Fruit fly (Drosophila melanogaster) whole organism, embryonic: ENCODE measurements around the gene CG31988.
A peak's percentile ranks its signal among the peaks of the same experiment; 100 is the strongest.

Source experiments
- Ada2b ChIP-seq: fragments of 200-800 bp; sonication (Bioruptor generic); IDR thresholded peaks from 2 replicates; pipeline ENCODE4 v1.3.6; 2022; ENCODE audit warnings: missing biosample characterization, missing genetic modification characterization
- B-H2 ChIP-seq: fragments of 200-800 bp; sonication (Bioruptor generic); optimal IDR thresholded peaks from 2 replicates; lab custom pipeline; 2018; ENCODE audit warnings: missing biosample characterization, mild to moderate bottlenecking, missing genetic modification characterization
- Blimp-1 ChIP-seq: fragments of 200-800 bp; sonication (Bioruptor generic); optimal IDR thresholded peaks from 3 replicates; lab custom pipeline; 2018; ENCODE audit warnings: missing biosample characterization, missing genetic modification characterization, mild to moderate bottlenecking, moderate library complexity, missing genetic modification reagents
- CG1024 ChIP-seq: fragments of 200-800 bp; sonication (Bioruptor generic); IDR thresholded peaks from 2 replicates; pipeline ENCODE4 v1.3.6; 2022; ENCODE audit warnings: missing biosample characterization, missing genetic modification characterization
- CG11398 ChIP-seq: fragments of 200-800 bp; sonication (Bioruptor generic); optimal IDR thresholded peaks from 2 replicates; lab custom pipeline; 2016; ENCODE audit warnings: missing biosample characterization, missing genetic modification characterization
- CG12942 ChIP-seq: fragments of 200-800 bp; sonication (Bioruptor generic); optimal IDR thresholded peaks from 3 replicates; lab custom pipeline; 2016; ENCODE audit warnings: missing biosample characterization, missing genetic modification characterization
- CG14965 ChIP-seq: fragments of 200-800 bp; sonication (Bioruptor generic); optimal IDR thresholded peaks from 2 replicates; lab custom pipeline; 2016; ENCODE audit warnings: missing biosample characterization, missing genetic modification characterization, borderline replicate concordance
- CG1832 ChIP-seq: fragments of 200-800 bp; sonication (Bioruptor generic); optimal IDR thresholded peaks from 2 replicates; lab custom pipeline; 2017; ENCODE audit warnings: missing biosample characterization, mild to moderate bottlenecking, missing genetic modification characterization, inconsistent platforms
- CG18476 ChIP-seq: fragments of 200-800 bp; sonication (Bioruptor generic); optimal IDR thresholded peaks from 2 replicates; lab custom pipeline; 2016; ENCODE audit warnings: missing biosample characterization, mild to moderate bottlenecking, missing genetic modification characterization
- CG18764 ChIP-seq: fragments of 200-800 bp; sonication (Bioruptor generic); optimal IDR thresholded peaks from 3 replicates; lab custom pipeline; 2016; ENCODE audit warnings: missing biosample characterization, missing genetic modification characterization
- CG2889 ChIP-seq: fragments of 200-800 bp; sonication (Bioruptor generic); IDR thresholded peaks from 3 replicates; pipeline ENCODE4 v1.3.6; 2022; ENCODE audit warnings: missing biosample characterization, missing genetic modification characterization
- CG3163 ChIP-seq: fragments of 200-800 bp; sonication (Bioruptor generic); optimal IDR thresholded peaks from 3 replicates; lab custom pipeline; 2016; ENCODE audit warnings: missing biosample characterization, missing genetic modification characterization
- CG3847 ChIP-seq: fragments of 200-800 bp; sonication (Bioruptor generic); IDR thresholded peaks from 2 replicates; pipeline ENCODE4 v1.3.6; 2022; ENCODE audit warnings: missing biosample characterization, missing genetic modification characterization
- CG42726 ChIP-seq: fragments of 200-800 bp; sonication (Bioruptor generic); IDR thresholded peaks from 2 replicates; pipeline ENCODE4 v1.3.6; 2022; ENCODE audit warnings: missing biosample characterization, missing genetic modification characterization; ENCODE audit not compliant: partially characterized antibody
- CG4617 ChIP-seq: fragments of 200-800 bp; sonication (Bioruptor generic); optimal IDR thresholded peaks from 3 replicates; lab custom pipeline; 2016; ENCODE audit warnings: missing biosample characterization, missing genetic modification characterization, borderline replicate concordance
- CG5245 ChIP-seq: fragments of 200-800 bp; sonication (Bioruptor generic); optimal IDR thresholded peaks from 3 replicates; lab custom pipeline; 2016; ENCODE audit warnings: missing biosample characterization, missing genetic modification characterization
- CG5953 ChIP-seq: fragments of 200-800 bp; sonication (Bioruptor generic); IDR thresholded peaks from 2 replicates; pipeline ENCODE4 v1.3.6; 2022; ENCODE audit warnings: missing biosample characterization, missing genetic modification characterization
- CG6654 ChIP-seq: fragments of 200-800 bp; sonication (Bioruptor generic); optimal IDR thresholded peaks from 2 replicates; lab custom pipeline; 2017; ENCODE audit warnings: missing biosample characterization, mild to moderate bottlenecking, missing genetic modification characterization
- CG7372 ChIP-seq: fragments of 200-800 bp; sonication (Bioruptor generic); IDR thresholded peaks from 2 replicates; pipeline ENCODE4 v1.3.6; 2022; ENCODE audit warnings: missing biosample characterization, missing genetic modification characterization
- CG7928 ChIP-seq: fragments of 200-800 bp; sonication (Bioruptor generic); optimal IDR thresholded peaks from 2 replicates; lab custom pipeline; 2017; ENCODE audit warnings: missing biosample characterization, mild to moderate bottlenecking, missing genetic modification characterization
- CG8478 ChIP-seq: fragments of >200 bp; optimal IDR thresholded peaks from 2 replicates; lab custom pipeline; 2018
- CG9609 ChIP-seq: fragments of 200-800 bp; sonication (Bioruptor generic); optimal IDR thresholded peaks from 3 replicates; lab custom pipeline; 2016; ENCODE audit warnings: missing biosample characterization, missing genetic modification characterization
- CG9797 ChIP-seq: fragments of 200-800 bp; sonication (Bioruptor generic); optimal IDR thresholded peaks from 3 replicates; lab custom pipeline; 2018; ENCODE audit warnings: missing biosample characterization, mild to moderate bottlenecking, missing genetic modification characterization
- CHES-1-like ChIP-seq: fragments of 200-800 bp; sonication (Bioruptor generic); optimal IDR thresholded peaks from 2 replicates; lab custom pipeline; 2016; ENCODE audit warnings: missing biosample characterization, missing genetic modification characterization
- Dip2 ChIP-seq: fragments of 200-800 bp; sonication (Bioruptor generic); IDR thresholded peaks from 2 replicates; pipeline ENCODE4 v1.3.6; 2022; ENCODE audit warnings: missing biosample characterization, missing genetic modification characterization
- E2f2 ChIP-seq: fragments of 200-800 bp; sonication (Bioruptor generic); IDR thresholded peaks from 2 replicates; pipeline ENCODE4 v1.3.6; 2022; ENCODE audit warnings: missing biosample characterization, missing genetic modification characterization
- Ets97D ChIP-seq: fragments of 200-800 bp; sonication (Bioruptor generic); optimal IDR thresholded peaks from 3 replicates; lab custom pipeline; 2016; ENCODE audit warnings: missing biosample characterization, missing genetic modification characterization
- GATAe ChIP-seq: fragments of 200-800 bp; sonication (Bioruptor generic); conservative IDR thresholded peaks from 2 replicates; pipeline ENCODE4 v1.3.6; 2022; ENCODE audit warnings: missing biosample characterization, missing genetic modification characterization
- H15 ChIP-seq: fragments of 200-800 bp; sonication (Bioruptor generic); IDR thresholded peaks from 3 replicates; pipeline ENCODE4 v1.3.6; 2022; ENCODE audit warnings: missing biosample characterization, missing genetic modification characterization
- HLHmδ ChIP-seq: fragments of 200-800 bp; sonication (Bioruptor generic); optimal IDR thresholded peaks from 2 replicates; lab custom pipeline; 2018; ENCODE audit warnings: missing biosample characterization, mild to moderate bottlenecking, missing genetic modification characterization, moderate library complexity
- Kr ChIP-seq: fragments of 200-800 bp; sonication (Bioruptor generic); optimal IDR thresholded peaks from 2 replicates; lab custom pipeline; 2017; ENCODE audit warnings: missing biosample characterization, mild to moderate bottlenecking, missing genetic modification characterization
- Lpt ChIP-seq: fragments of >200 bp; optimal IDR thresholded peaks from 2 replicates; lab custom pipeline; 2018; ENCODE audit warnings: missing biosample characterization, missing genetic modification characterization
- MTF-1 ChIP-seq: fragments of 200-800 bp; sonication (Bioruptor generic); optimal IDR thresholded peaks from 2 replicates; lab custom pipeline; 2018; ENCODE audit warnings: missing biosample characterization, mild to moderate bottlenecking, missing genetic modification characterization, borderline replicate concordance
- Ssrp ChIP-seq: fragments of 200-800 bp; sonication (Bioruptor generic); optimal IDR thresholded peaks from 2 replicates; lab custom pipeline; 2018; ENCODE audit warnings: missing biosample characterization, mild to moderate bottlenecking, missing genetic modification characterization, moderate library complexity
- Vsx1 ChIP-seq: fragments of 200-800 bp; sonication (Bioruptor generic); optimal IDR thresholded peaks from 2 replicates; lab custom pipeline; 2017; ENCODE audit warnings: missing biosample characterization, mild to moderate bottlenecking, missing genetic modification characterization, missing genetic modification reagents
- ash1 ChIP-seq: fragments of 200-800 bp; sonication (Bioruptor generic); optimal IDR thresholded peaks from 2 replicates; lab custom pipeline; 2018; ENCODE audit warnings: missing biosample characterization, mild to moderate bottlenecking, missing genetic modification characterization
- bigmax ChIP-seq: fragments of 200-800 bp; sonication (Bioruptor generic); optimal IDR thresholded peaks from 2 replicates; lab custom pipeline; 2018; ENCODE audit warnings: missing biosample characterization, mild to moderate bottlenecking, missing genetic modification characterization
- cad ChIP-seq: fragments of >200 bp; optimal IDR thresholded peaks from 2 replicates; lab custom pipeline; 2017; ENCODE audit warnings: missing biosample characterization, missing genetic modification characterization
- esg ChIP-seq: fragments of 200-800 bp; sonication (Bioruptor generic); conservative IDR thresholded peaks from 2 replicates; pipeline ENCODE4 v1.3.6; 2022; ENCODE audit warnings: missing biosample characterization, missing genetic modification characterization
- fru ChIP-seq: fragments of >200 bp; optimal IDR thresholded peaks from 2 replicates; lab custom pipeline; 2017
- lmd ChIP-seq: fragments of 200-800 bp; sonication (Bioruptor generic); IDR thresholded peaks from 2 replicates; pipeline ENCODE4 v1.3.6; 2022; ENCODE audit warnings: missing biosample characterization, missing genetic modification characterization
- mam ChIP-seq: fragments of 200-800 bp; sonication (Bioruptor generic); optimal IDR thresholded peaks from 3 replicates; lab custom pipeline; 2016; ENCODE audit warnings: missing biosample characterization, missing genetic modification characterization
- odd ChIP-seq: fragments of 200-800 bp; sonication (Bioruptor generic); optimal IDR thresholded peaks from 2 replicates; lab custom pipeline; 2017; ENCODE audit warnings: missing biosample characterization, mild to moderate bottlenecking, missing genetic modification characterization
- otp ChIP-seq: fragments of 200-800 bp; sonication (Bioruptor generic); IDR thresholded peaks from 3 replicates; pipeline ENCODE4, ENCODE4 v1.3.6; 2022; ENCODE audit warnings: missing biosample characterization, missing genetic modification characterization
- pan ChIP-seq, 4 experiments: fragments of >200 bp in 3 of 4; fragments of 200-800 bp in 1 of 4; sonication (Bioruptor generic) in 1 of 4; optimal IDR thresholded peaks in 3 of 4; IDR thresholded peaks in 1 of 4; 2 replicates each; pipeline versions ENCODE4 v1.3.6 to Lab custom; 2017 to 2022; ENCODE audit warnings: missing biosample characterization in 2 of 4, missing genetic modification characterization in 2 of 4, mixed read lengths in 1 of 4
- pita ChIP-seq: fragments of 200-800 bp; sonication (Bioruptor generic); optimal IDR thresholded peaks from 2 replicates; lab custom pipeline; 2017; ENCODE audit warnings: missing biosample characterization, mild to moderate bottlenecking, missing genetic modification characterization
- sima ChIP-seq: fragments of 200-800 bp; sonication (Bioruptor generic); optimal IDR thresholded peaks from 2 replicates; lab custom pipeline; 2016; ENCODE audit warnings: missing biosample characterization, missing genetic modification characterization
- tll ChIP-seq, 2 experiments: fragments of 200-800 bp in 1 of 2; fragments of >200 bp in 1 of 2; sonication (Bioruptor generic) in 1 of 2; optimal IDR thresholded peaks; 2 replicates each; lab custom pipeline; 2017 to 2019; ENCODE audit warnings: missing biosample characterization in 2 of 2, missing genetic modification characterization in 2 of 2, mild to moderate bottlenecking in 1 of 2, moderate library complexity in 1 of 2
- tna ChIP-seq: fragments of 200-800 bp; sonication (Bioruptor generic); IDR thresholded peaks from 2 replicates; pipeline ENCODE4 v1.3.6; 2022; ENCODE audit warnings: missing biosample characterization, missing genetic modification characterization; ENCODE audit not compliant: partially characterized antibody
- unpg ChIP-seq: fragments of 200-800 bp; sonication (Bioruptor generic); optimal IDR thresholded peaks from 3 replicates; lab custom pipeline; 2018; ENCODE audit warnings: missing biosample characterization, mild to moderate bottlenecking, missing genetic modification characterization, moderate library complexity
- zen ChIP-seq: fragments of 200-800 bp; sonication (Bioruptor generic); optimal IDR thresholded peaks from 3 replicates; lab custom pipeline; 2018; ENCODE audit warnings: missing biosample characterization, mild to moderate bottlenecking, missing genetic modification characterization, moderate library complexity
- zf30C ChIP-seq: fragments of 200-800 bp; sonication (Bioruptor generic); optimal IDR thresholded peaks from 3 replicates; lab custom pipeline; 2018; ENCODE audit warnings: missing biosample characterization, mild to moderate bottlenecking, missing genetic modification characterization

The CG31988 gene

dm6 chr2L:21179615-21180031, 23.0 kb downstream of the CG31988 start, which contains the start of the genes bur and Mcm10 (continued):
- no peak for TF ChIP-seq CG2889 (GFP tag; lab: Robert Waterston, UW)
- TF ChIP-seq otp = no peak
- TF ChIP-seq CG7372 (GFP tag; lab: Robert Waterston, UW) = no peak
- peak; percentile 91 for TF ChIP-seq E2f2 (GFP tag; lab: Robert Waterston, UW)
- TF ChIP-seq esg = no peak
- TF ChIP-seq fru (lab: Kevin White, UChicago) = no peak
- no peak for TF ChIP-seq CG6654 (GFP tag; lab: Kevin White, UChicago)
- no peak for TF ChIP-seq CG18476 (GFP tag; lab: Kevin White, UChicago)
- TF ChIP-seq odd (GFP tag; lab: Kevin White, UChicago) = no peak
- no peak for TF ChIP-seq CG12942 (GFP tag; lab: Kevin White, UChicago)
- no peak for TF ChIP-seq CG3847 (GFP tag; lab: Robert Waterston, UW)
- TF ChIP-seq Blimp-1 (GFP tag; lab: Kevin White, UChicago) = no peak
- TF ChIP-seq tna (GFP tag; lab: Robert Waterston, UW) = no peak
- no peak for TF ChIP-seq Ada2b (GFP tag; lab: Robert Waterston, UW)
- no peak for TF ChIP-seq CG8478
- TF ChIP-seq pan (optimal IDR thresholded peaks at IDR 0.05; lab: Kevin White, UChicago) = no peak
- TF ChIP-seq pan (GFP tag; optimal IDR thresholded peaks at IDR 0.05 in 1 of 2, IDR thresholded peaks at IDR 0.05 in 1 of 2) = no peak
- no peak for TF ChIP-seq lmd (GFP tag; lab: Robert Waterston, UW)
- peak; percentile 94 for TF ChIP-seq CG9797 (GFP tag; lab: Kevin White, UChicago)
- TF ChIP-seq Lpt (GFP tag; lab: Kevin White, UChicago) = no peak
- TF ChIP-seq sima (GFP tag; lab: Kevin White, UChicago) = no peak
- TF ChIP-seq pita = no peak
- no peak for TF ChIP-seq HLHmδ (GFP tag; lab: Kevin White, UChicago)
- peak; percentile 53 for TF ChIP-seq zen
- TF ChIP-seq MTF-1 (GFP tag; lab: Kevin White, UChicago) = no peak
- no peak for TF ChIP-seq ash1 (GFP tag; lab: Kevin White, UChicago)
- no peak for TF ChIP-seq Vsx1
- TF ChIP-seq CG5953 (GFP tag; lab: Robert Waterston, UW) = no peak
- no peak for TF ChIP-seq CG1832 (GFP tag; lab: Kevin White, UChicago)
- TF ChIP-seq tll (GFP tag; optimal IDR thresholded peaks at IDR 0.05; lab: Kevin White, UChicago) = peak in 1 of 2 experiments; percentile 97
- TF ChIP-seq CG11398 (GFP tag; lab: Kevin White, UChicago) = no peak
- no peak for TF ChIP-seq mam (GFP tag; lab: Kevin White, UChicago)
- no peak for TF ChIP-seq CG14965 (GFP tag; lab: Kevin White, UChicago)
- peak; percentile 40 for TF ChIP-seq Ets97D
- TF ChIP-seq CG7928 = no peak
- TF ChIP-seq cad (GFP tag; lab: Kevin White, UChicago) = no peak
- TF ChIP-seq zf30C (GFP tag; lab: Kevin White, UChicago) = no peak
- TF ChIP-seq unpg = no peak
- no peak for TF ChIP-seq CG1024 (GFP tag; lab: Robert Waterston, UW)
- TF ChIP-seq Ssrp (tag; lab: Kevin White, UChicago) = no peak
- no peak for TF ChIP-seq Dip2 (GFP tag; lab: Robert Waterston, UW)
- TF ChIP-seq CHES-1-like (GFP tag; lab: Kevin White, UChicago) = no peak
- TF ChIP-seq GATAe (GFP tag; lab: Robert Waterston, UW) = no peak
- TF ChIP-seq CG18764 = no peak
- no peak for TF ChIP-seq B-H2 (GFP tag; lab: Kevin White, UChicago)
- TF ChIP-seq CG5245 (GFP tag; lab: Kevin White, UChicago) = no peak
- TF ChIP-seq CG3163 (GFP tag; lab: Kevin White, UChicago) = no peak
- TF ChIP-seq CG4617 = peak; percentile 67
- TF ChIP-seq H15 (GFP tag; lab: Robert Waterston, UW) = no peak
- no peak for TF ChIP-seq bigmax
- TF ChIP-seq CG9609 = no peak
- no peak for TF ChIP-seq Kr (GFP tag; lab: Kevin White, UChicago)
- no peak for TF ChIP-seq CG42726 (GFP tag; lab: Robert Waterston, UW)
